Fruit fly (Drosophila melanogaster) whole organism, embryonic: ENCODE results near the gene CG13029.

ENCODE experiments used
- Ada2b ChIP-seq: fragments of 200-800 bp; sonication (Bioruptor generic); IDR thresholded peaks from 2 replicates; pipeline ENCODE4 v1.3.6; 2022; ENCODE audit warnings: missing biosample characterization, missing genetic modification characterization
- B-H2 ChIP-seq: fragments of 200-800 bp; sonication (Bioruptor generic); optimal IDR thresholded peaks from 2 replicates; lab custom pipeline; 2018; ENCODE audit warnings: missing biosample characterization, mild to moderate bottlenecking, missing genetic modification characterization
- BEAF-32 ChIP-seq: fragments of 200-800 bp; sonication (Bioruptor generic); optimal IDR thresholded peaks from 3 replicates; lab custom pipeline; 2017; ENCODE audit warnings: missing biosample characterization, missing genetic modification characterization, mild to moderate bottlenecking, moderate library complexity, missing genetic modification reagents
- Bgb ChIP-seq: fragments of 200-800 bp; sonication (Bioruptor generic); IDR thresholded peaks from 2 replicates; pipeline ENCODE4 v1.3.6; 2022; ENCODE audit warnings: missing biosample characterization, missing genetic modification characterization; ENCODE audit not compliant: partially characterized antibody
- CG1024 ChIP-seq: fragments of 200-800 bp; sonication (Bioruptor generic); IDR thresholded peaks from 2 replicates; pipeline ENCODE4 v1.3.6; 2022; ENCODE audit warnings: missing biosample characterization, missing genetic modification characterization
- CG10431 ChIP-seq: fragments of 200-800 bp; sonication (Bioruptor generic); optimal IDR thresholded peaks from 3 replicates; lab custom pipeline; 2018; ENCODE audit warnings: missing biosample characterization, mild to moderate bottlenecking, missing genetic modification characterization
- CG12219 ChIP-seq: fragments of 200-800 bp; sonication (Bioruptor generic); optimal IDR thresholded peaks from 3 replicates; lab custom pipeline; 2018; ENCODE audit warnings: missing biosample characterization, mild to moderate bottlenecking, missing genetic modification characterization
- CG12942 ChIP-seq: fragments of 200-800 bp; sonication (Bioruptor generic); optimal IDR thresholded peaks from 3 replicates; lab custom pipeline; 2016; ENCODE audit warnings: missing biosample characterization, missing genetic modification characterization
- CG14860 ChIP-seq: fragments of 200-800 bp; sonication (Bioruptor generic); IDR thresholded peaks from 3 replicates; pipeline ENCODE4 v1.3.6; 2022; ENCODE audit warnings: missing biosample characterization, missing genetic modification characterization; ENCODE audit not compliant: partially characterized antibody
- CG1529 ChIP-seq: fragments of 200-800 bp; sonication (Bioruptor generic); optimal IDR thresholded peaks from 3 replicates; lab custom pipeline; 2018; ENCODE audit warnings: missing biosample characterization, missing genetic modification characterization
- CG15514 ChIP-seq: fragments of 200-800 bp; sonication (Bioruptor generic); optimal IDR thresholded peaks from 3 replicates; lab custom pipeline; 2017; ENCODE audit warnings: missing biosample characterization, missing genetic modification characterization, mild to moderate bottlenecking, moderate library complexity, missing genetic modification reagents
- CG16813 ChIP-seq: fragments of 200-800 bp; sonication (Bioruptor generic); IDR thresholded peaks from 3 replicates; pipeline ENCODE4 v1.3.6; 2022; ENCODE audit warnings: missing biosample characterization, missing genetic modification characterization; ENCODE audit not compliant: partially characterized antibody
- CG4854 ChIP-seq: fragments of 200-800 bp; sonication (Bioruptor generic); optimal IDR thresholded peaks from 2 replicates; lab custom pipeline; 2016; ENCODE audit warnings: missing biosample characterization, missing genetic modification characterization, inconsistent platforms
- CG5245 ChIP-seq: fragments of 200-800 bp; sonication (Bioruptor generic); optimal IDR thresholded peaks from 3 replicates; lab custom pipeline; 2016; ENCODE audit warnings: missing biosample characterization, missing genetic modification characterization
- CG6272 ChIP-seq: fragments of 200-800 bp; sonication (Bioruptor generic); IDR thresholded peaks from 2 replicates; pipeline ENCODE4 v1.3.6; 2022; ENCODE audit warnings: missing biosample characterization, missing genetic modification characterization
- CG6854 ChIP-seq: fragments of 200-800 bp; sonication (Bioruptor generic); optimal IDR thresholded peaks from 3 replicates; lab custom pipeline; 2017; ENCODE audit warnings: missing biosample characterization, mild to moderate bottlenecking, missing genetic modification characterization
- CG7372 ChIP-seq: fragments of 200-800 bp; sonication (Bioruptor generic); IDR thresholded peaks from 2 replicates; pipeline ENCODE4 v1.3.6; 2022; ENCODE audit warnings: missing biosample characterization, missing genetic modification characterization
- CTCF ChIP-seq: fragments of 200-800 bp; sonication (Bioruptor generic); optimal IDR thresholded peaks from 2 replicates; lab custom pipeline; 2017; ENCODE audit warnings: missing biosample characterization, mild to moderate bottlenecking, missing genetic modification characterization, moderate library complexity
- Dek ChIP-seq: fragments of 200-800 bp; sonication (Bioruptor generic); optimal IDR thresholded peaks from 3 replicates; lab custom pipeline; 2019; ENCODE audit warnings: missing biosample characterization, mild to moderate bottlenecking, missing genetic modification characterization, moderate library complexity
- Dll ChIP-seq: fragments of 200-800 bp; sonication (Bioruptor generic); IDR thresholded peaks from 4 replicates; pipeline ENCODE4 v1.3.6; 2022; ENCODE audit warnings: missing biosample characterization, missing genetic modification characterization; ENCODE audit not compliant: partially characterized antibody
- Doc2 ChIP-seq: fragments of 200-800 bp; sonication (Bioruptor generic); IDR thresholded peaks from 2 replicates; pipeline ENCODE4 v1.3.6; 2022; ENCODE audit warnings: missing biosample characterization, missing genetic modification characterization
- Dref ChIP-seq: fragments of 200-800 bp; sonication (Bioruptor generic); IDR thresholded peaks from 2 replicates; pipeline ENCODE4 v1.3.6; 2022; ENCODE audit warnings: missing biosample characterization, missing genetic modification characterization
- ERR ChIP-seq: fragments of 200-800 bp; sonication (Bioruptor generic); optimal IDR thresholded peaks from 2 replicates; lab custom pipeline; 2016; ENCODE audit warnings: missing biosample characterization, missing genetic modification characterization
- Ets97D ChIP-seq: fragments of 200-800 bp; sonication (Bioruptor generic); optimal IDR thresholded peaks from 3 replicates; lab custom pipeline; 2016; ENCODE audit warnings: missing biosample characterization, missing genetic modification characterization
- Lhr ChIP-seq: fragments of 200-800 bp; sonication (Bioruptor generic); optimal IDR thresholded peaks from 3 replicates; lab custom pipeline; 2017; ENCODE audit warnings: mild to moderate bottlenecking, missing biosample characterization, missing genetic modification reagents, missing genetic modification characterization
- Lpt ChIP-seq: fragments of >200 bp; optimal IDR thresholded peaks from 2 replicates; lab custom pipeline; 2018; ENCODE audit warnings: missing biosample characterization, missing genetic modification characterization
- Mrtf ChIP-seq: fragments of 200-800 bp; sonication (Bioruptor generic); IDR thresholded peaks from 3 replicates; pipeline ENCODE4 v1.3.6; 2022; ENCODE audit warnings: missing biosample characterization, missing genetic modification characterization
- Nf-YA ChIP-seq: fragments of 200-800 bp; sonication (Bioruptor generic); IDR thresholded peaks from 2 replicates; pipeline ENCODE4 v1.3.6; 2022; ENCODE audit warnings: missing biosample characterization, missing genetic modification characterization
- Ptx1 ChIP-seq: fragments of 200-800 bp; sonication (Bioruptor generic); IDR thresholded peaks from 2 replicates; pipeline ENCODE4 v1.3.6; 2022; ENCODE audit warnings: missing biosample characterization, missing genetic modification characterization
- Stat92E ChIP-seq, 3 experiments: fragments of >200 bp in 2 of 3; fragments of 200-800 bp in 1 of 3; sonication (Bioruptor generic) in 1 of 3; optimal IDR thresholded peaks; 2 replicates each; lab custom pipeline; 2017 to 2019; ENCODE audit warnings: missing biosample characterization in 3 of 3, missing genetic modification characterization in 3 of 3, mild to moderate bottlenecking in 1 of 3, moderate library complexity in 1 of 3
- Vsx1 ChIP-seq: fragments of 200-800 bp; sonication (Bioruptor generic); optimal IDR thresholded peaks from 2 replicates; lab custom pipeline; 2017; ENCODE audit warnings: missing biosample characterization, mild to moderate bottlenecking, missing genetic modification characterization, missing genetic modification reagents
- ase ChIP-seq: fragments of 200-800 bp; sonication (Bioruptor generic); IDR thresholded peaks from 3 replicates; pipeline ENCODE4 v1.3.6; 2022; ENCODE audit warnings: missing biosample characterization, missing genetic modification characterization
- btn ChIP-seq: fragments of 200-800 bp; sonication (Bioruptor generic); optimal IDR thresholded peaks from 2 replicates; lab custom pipeline; 2016; ENCODE audit warnings: missing biosample characterization, missing genetic modification characterization
- crc ChIP-seq: fragments of 200-800 bp; sonication (Bioruptor generic); optimal IDR thresholded peaks from 2 replicates; lab custom pipeline; 2016; ENCODE audit warnings: missing biosample characterization, missing genetic modification characterization
- croc ChIP-seq: fragments of 200-800 bp; sonication (Bioruptor generic); conservative IDR thresholded peaks from 3 replicates; pipeline ENCODE4 v1.3.6; 2022; ENCODE audit warnings: missing biosample characterization, missing genetic modification characterization
- disco-r ChIP-seq: fragments of 200-800 bp; sonication (Bioruptor generic); optimal IDR thresholded peaks from 2 replicates; lab custom pipeline; 2016; ENCODE audit warnings: missing biosample characterization, missing genetic modification characterization
- esg ChIP-seq: fragments of 200-800 bp; sonication (Bioruptor generic); conservative IDR thresholded peaks from 2 replicates; pipeline ENCODE4 v1.3.6; 2022; ENCODE audit warnings: missing biosample characterization, missing genetic modification characterization
- fd102C ChIP-seq: fragments of 200-800 bp; sonication (Bioruptor generic); optimal IDR thresholded peaks from 2 replicates; lab custom pipeline; 2018; ENCODE audit warnings: missing biosample characterization, mild to moderate bottlenecking, missing genetic modification characterization, moderate library complexity
- fru ChIP-seq: fragments of >200 bp; optimal IDR thresholded peaks from 2 replicates; lab custom pipeline; 2017
- grn ChIP-seq: fragments of 200-800 bp; sonication (Bioruptor generic); optimal IDR thresholded peaks from 3 replicates; lab custom pipeline; 2017; ENCODE audit warnings: missing biosample characterization, missing genetic modification characterization
- jumu ChIP-seq: fragments of 200-800 bp; sonication (Bioruptor generic); optimal IDR thresholded peaks from 3 replicates; lab custom pipeline; 2016; ENCODE audit warnings: missing biosample characterization, missing genetic modification characterization
- kay ChIP-seq: fragments of 200-800 bp; sonication (Bioruptor generic); optimal IDR thresholded peaks from 2 replicates; lab custom pipeline; 2016; ENCODE audit warnings: missing biosample characterization, missing genetic modification characterization
- ken ChIP-seq: fragments of 200-800 bp; sonication (Bioruptor generic); IDR thresholded peaks from 3 replicates; pipeline ENCODE4 v1.3.6; 2022; ENCODE audit warnings: missing biosample characterization, missing genetic modification characterization
- mam ChIP-seq: fragments of 200-800 bp; sonication (Bioruptor generic); optimal IDR thresholded peaks from 3 replicates; lab custom pipeline; 2016; ENCODE audit warnings: missing biosample characterization, missing genetic modification characterization
- pfk ChIP-seq: fragments of 200-800 bp; sonication (Bioruptor generic); optimal IDR thresholded peaks from 2 replicates; lab custom pipeline; 2018; ENCODE audit warnings: missing biosample characterization, mild to moderate bottlenecking, missing genetic modification characterization, moderate library complexity
- pnt ChIP-seq: fragments of 200-800 bp; sonication (Bioruptor generic); optimal IDR thresholded peaks from 3 replicates; lab custom pipeline; 2016; ENCODE audit warnings: missing biosample characterization, missing genetic modification characterization
- repo ChIP-seq: fragments of 200-800 bp; sonication (Bioruptor generic); optimal IDR thresholded peaks from 2 replicates; lab custom pipeline; 2016; ENCODE audit warnings: missing biosample characterization, missing genetic modification characterization
- ro ChIP-seq: fragments of 200-800 bp; sonication (Bioruptor generic); IDR thresholded peaks from 2 replicates; pipeline ENCODE4 v1.3.6; 2022; ENCODE audit warnings: missing biosample characterization, missing genetic modification characterization
- schlank ChIP-seq: fragments of 200-800 bp; sonication (Bioruptor generic); optimal IDR thresholded peaks from 2 replicates; lab custom pipeline; 2018; ENCODE audit warnings: missing biosample characterization, mild to moderate bottlenecking, missing genetic modification characterization
- ssp ChIP-seq: fragments of 200-800 bp; sonication (Bioruptor generic); IDR thresholded peaks from 2 replicates; pipeline ENCODE4 v1.3.6; 2022; ENCODE audit warnings: missing biosample characterization, missing genetic modification characterization
- stc ChIP-seq: fragments of 200-800 bp; sonication (Bioruptor generic); IDR thresholded peaks from 2 replicates; pipeline ENCODE4 v1.3.6; 2022; ENCODE audit warnings: missing biosample characterization, missing genetic modification characterization
- trem ChIP-seq: fragments of 200-800 bp; optimal IDR thresholded peaks from 3 replicates; lab custom pipeline; 2019; ENCODE audit warnings: missing biosample characterization, mild to moderate bottlenecking, missing genetic modification characterization, moderate library complexity
- zfh2 ChIP-seq: fragments of 200-800 bp; sonication (Bioruptor generic); optimal IDR thresholded peaks from 2 replicates; lab custom pipeline; 2016; ENCODE audit warnings: missing biosample characterization, missing genetic modification characterization

CG13029 gene

DNA sequence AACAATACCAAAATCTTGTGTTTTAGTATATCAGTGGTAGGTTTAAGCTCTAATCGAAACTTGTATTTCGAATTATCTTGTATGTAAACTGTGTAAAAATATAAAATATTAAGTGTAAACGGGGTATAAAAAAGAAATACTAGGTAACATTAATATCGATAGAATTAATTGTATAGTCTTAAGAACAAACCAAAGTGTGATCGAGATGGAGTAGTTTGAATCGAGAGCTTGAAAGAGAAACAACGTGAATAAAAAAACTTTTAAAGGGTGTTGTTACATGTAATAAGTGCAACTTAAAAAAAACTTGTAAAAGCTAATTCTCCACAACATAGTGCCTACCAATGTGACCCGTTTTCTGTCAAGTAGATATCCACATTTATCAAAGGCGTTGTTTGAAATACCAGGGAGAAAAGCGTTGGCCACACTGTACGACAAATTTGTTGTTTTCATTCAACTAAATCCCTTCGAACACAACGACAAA, 18.3 kb upstream of the CG13029 start, which contains the start of gene TSG101 (continued):
- no peak for TF ChIP-seq schlank (tag; lab: Kevin White, UChicago)
- no peak for TF ChIP-seq ase
- no peak for TF ChIP-seq mam
- TF ChIP-seq B-H2, result no peak
- no peak for TF ChIP-seq ro (GFP tag; lab: Robert Waterston, UW)
- peak; percentile 58 for TF ChIP-seq kay (GFP tag; lab: Kevin White, UChicago)
- TF ChIP-seq Nf-YA (GFP tag; lab: Robert Waterston, UW), result no peak
- TF ChIP-seq Ada2b (GFP tag; lab: Robert Waterston, UW), result no peak
- TF ChIP-seq Mrtf (GFP tag; lab: Robert Waterston, UW), result no peak
- no peak for TF ChIP-seq btn (GFP tag; lab: Kevin White, UChicago)
- TF ChIP-seq Vsx1 (GFP tag; lab: Kevin White, UChicago), result no peak
- TF ChIP-seq CG5245 (GFP tag; lab: Kevin White, UChicago), result no peak
- no peak for TF ChIP-seq CG12942
- TF ChIP-seq croc, result no peak
- no peak for TF ChIP-seq fd102C (GFP tag; lab: Kevin White, UChicago)
- no peak for TF ChIP-seq Stat92E (GFP tag; optimal IDR thresholded peaks at IDR 0.05; lab: Kevin White, UChicago)
- no peak for TF ChIP-seq pfk (GFP tag; lab: Kevin White, UChicago)
- peak; percentile 41 for TF ChIP-seq trem (tag; lab: Kevin White, UChicago)
- TF ChIP-seq repo (GFP tag; lab: Kevin White, UChicago), result no peak
- peak; percentile 66 for TF ChIP-seq BEAF-32
- no peak for TF ChIP-seq CG4854
- no peak for TF ChIP-seq jumu
- no peak for TF ChIP-seq Ptx1 (GFP tag; lab: Robert Waterston, UW)
- no peak for TF ChIP-seq CG1024 (GFP tag; lab: Robert Waterston, UW)
- TF ChIP-seq Dll (GFP tag; lab: Robert Waterston, UW), result peak; percentile 42; the same call in 1 of the 4 replicates
- TF ChIP-seq Lhr, result peak; percentile 61
- TF ChIP-seq stc (GFP tag; lab: Robert Waterston, UW), result no peak
- TF ChIP-seq Dref (GFP tag; lab: Robert Waterston, UW), result peak; percentile 49
- peak; percentile 51 for TF ChIP-seq CG16813
- peak; percentile 1 for TF ChIP-seq Dek (tag; lab: Kevin White, UChicago)
- TF ChIP-seq Ets97D (GFP tag; lab: Kevin White, UChicago), result peak; percentile 27
- no peak for TF ChIP-seq CG7372 (GFP tag; lab: Robert Waterston, UW)
- peak; percentile 14 for TF ChIP-seq CTCF (GFP tag; lab: Kevin White, UChicago)
- TF ChIP-seq ERR (GFP tag; lab: Kevin White, UChicago), result no peak
- no peak for TF ChIP-seq pnt (GFP tag; lab: Kevin White, UChicago)
- TF ChIP-seq ken (GFP tag; lab: Robert Waterston, UW), result no peak
- 0 out of 3 replicates have a peak, but pooled peaks have one; percentile 21 for TF ChIP-seq CG14860 (GFP tag; lab: Robert Waterston, UW)
- no peak for TF ChIP-seq esg (GFP tag; lab: Robert Waterston, UW)
- TF ChIP-seq Doc2 (GFP tag; lab: Robert Waterston, UW), result no peak
- no peak for TF ChIP-seq Lpt
- TF ChIP-seq disco-r, result no peak
- peak; percentile 96 for TF ChIP-seq ssp
- TF ChIP-seq Bgb (GFP tag; lab: Robert Waterston, UW), result 0 out of 2 replicates have a peak, but pooled peaks have one; percentile 26
- TF ChIP-seq crc (GFP tag; lab: Kevin White, UChicago), result no peak
- no peak for TF ChIP-seq CG6854 (GFP tag; lab: Kevin White, UChicago)
- peak; percentile 43 for TF ChIP-seq CG15514 (GFP tag; lab: Kevin White, UChicago)
- no peak for TF ChIP-seq grn
- TF ChIP-seq zfh2 (GFP tag; lab: Kevin White, UChicago), result no peak
- TF ChIP-seq CG1529, result no peak
- no peak for TF ChIP-seq CG10431 (GFP tag; lab: Kevin White, UChicago)
- no peak for TF ChIP-seq CG12219 (GFP tag; lab: Kevin White, UChicago)
- no peak for TF ChIP-seq CG6272
- no peak for TF ChIP-seq fru (lab: Kevin White, UChicago)
